Worm (Caenorhabditis elegans) whole organism, L1 larva: ENCODE results near the gene slfl-5.

Source experiments
- aly-2 ChIP-seq: fragments of 150-350 bp; optimal IDR thresholded peaks from 2 replicates; lab custom pipeline; 2014; ENCODE audit warnings: missing biosample characterization, missing genetic modification characterization
- blmp-1 ChIP-seq: fragments of 150-350 bp; optimal IDR thresholded peaks from 2 replicates; lab custom pipeline; 2014; ENCODE audit warnings: missing biosample characterization, missing genetic modification characterization
- egl-27 ChIP-seq, 2 experiments: fragments of 150-350 bp in 1 of 2; sonication (generic microtip); optimal IDR thresholded peaks; 3 replicates each; lab custom pipeline; 2017 to 2018; ENCODE audit warnings: missing biosample characterization in 2 of 2, missing genetic modification characterization in 2 of 2, missing genetic modification reagents in 2 of 2
- fkh-10 ChIP-seq: sonication (generic microtip); optimal IDR thresholded peaks from 2 replicates; lab custom pipeline; 2017; ENCODE audit warnings: missing biosample characterization, missing genetic modification reagents, missing genetic modification characterization
- lin-39 ChIP-seq: fragments of 150-350 bp; optimal IDR thresholded peaks from 2 replicates; lab custom pipeline; 2014; ENCODE audit warnings: missing biosample characterization, missing genetic modification reagents, missing genetic modification characterization
- nhr-12 ChIP-seq: sonication (generic microtip); optimal IDR thresholded peaks from 2 replicates; lab custom pipeline; 2017; ENCODE audit warnings: missing biosample characterization, missing genetic modification characterization
- pqm-1 ChIP-seq: sonication (generic microtip); optimal IDR thresholded peaks from 3 replicates; lab custom pipeline; 2017; ENCODE audit warnings: missing biosample characterization, missing genetic modification characterization
- unc-62 ChIP-seq: fragments of 150-350 bp; optimal IDR thresholded peaks from 2 replicates; lab custom pipeline; 2014; ENCODE audit warnings: missing biosample characterization, missing genetic modification reagents, missing genetic modification characterization

- TF ChIP-seq unc-62 (GFP tag; lab: Kevin White, UChicago) (no peak), egl-27 (tag; optimal IDR thresholded peaks at IDR 0.05; lab: Kevin White, UChicago) (no peak), aly-2 (no peak), pqm-1 (tag; lab: Kevin White, UChicago) (no peak), nhr-12 (no peak), fkh-10 (GFP tag; lab: Kevin White, UChicago) (no peak), blmp-1 (tag; lab: Kevin White, UChicago) (no peak), lin-39 (tag; lab: Kevin White, UChicago) (no peak)
Observed at ce11 chrV:12233425-12233824, 11.4 kb downstream of the slfl-5 start.
